Fruit fly (Drosophila melanogaster): ENCODE measurements around the gene Sugb.

Gene Sugb

DNA sequence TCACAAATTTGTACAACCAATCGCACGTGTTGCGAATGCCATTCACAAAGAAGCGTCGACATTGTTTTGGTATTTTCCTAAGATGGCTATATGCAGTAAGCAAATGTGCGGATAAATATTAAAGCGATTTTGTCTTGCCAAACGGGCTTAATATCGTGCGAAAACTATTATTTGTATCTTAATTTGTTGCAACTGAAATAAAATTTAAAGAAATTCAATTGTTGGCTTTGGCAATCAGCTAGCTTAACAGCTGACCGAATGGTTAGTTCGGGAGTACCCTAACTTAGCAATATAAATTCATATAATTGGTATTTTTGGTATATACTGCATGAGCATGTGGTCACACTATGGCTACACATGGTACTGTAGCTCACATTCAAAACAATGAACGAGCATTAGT is 35.4 kb upstream of the Sugb start, which contains the start of the genes RIOK1 and Polr3H (continued):
- TF ChIP-seq cwo (GFP tag; optimal IDR thresholded peaks at IDR 0.05) (peak; percentile 82), HmgD (GFP tag; optimal IDR thresholded peaks at IDR 0.05) (no peak), dati (GFP tag; IDR thresholded peaks at IDR 0.05) (no peak), da (GFP tag; optimal IDR thresholded peaks at IDR 0.05) (peak; percentile 11), zen2 (GFP tag; IDR thresholded peaks at IDR 0.05; ENCODE audit: partially characterized antibody) (no peak), CG6689 (GFP tag; IDR thresholded peaks at IDR 0.05) (peak; percentile 58), HLH4C (GFP tag; IDR thresholded peaks at IDR 0.05; ENCODE audit: partially characterized antibody) (no peak), CG18619 (GFP tag; optimal IDR thresholded peaks at IDR 0.05) (peak; percentile 27), trh (GFP tag; optimal IDR thresholded peaks at IDR 0.05) (peak; percentile 29), Hand (GFP tag; optimal IDR thresholded peaks at IDR 0.05) (no peak), CG10321 (GFP tag; IDR thresholded peaks at IDR 0.05) (no peak), CG10431 (GFP tag; optimal IDR thresholded peaks at IDR 0.05) (no peak), CG12769 (tag; optimal IDR thresholded peaks at IDR 0.05) (no peak), Antp (GFP tag; optimal IDR thresholded peaks at IDR 0.05) (peak; percentile 60), unc-4 (GFP tag; IDR thresholded peaks at IDR 0.05; ENCODE audit: partially characterized antibody) (no peak; the same call in 1 of the 2 replicates), slp2 (GFP tag; optimal IDR thresholded peaks at IDR 0.05) (peak; percentile 46), Bteb2 (GFP tag; optimal IDR thresholded peaks at IDR 0.05) (peak; percentile 73), CG12236 (GFP tag; optimal IDR thresholded peaks at IDR 0.05) (peak; percentile 32), ems (GFP tag; optimal IDR thresholded peaks at IDR 0.05) (peak; percentile 83), CG12299 (tag; optimal IDR thresholded peaks at IDR 0.05) (no peak), CG4282 (GFP tag; optimal IDR thresholded peaks at IDR 0.05) (peak; percentile 14), Hmx (GFP tag; optimal IDR thresholded peaks at IDR 0.05) (peak; percentile 66), bab2 (GFP tag; optimal IDR thresholded peaks at IDR 0.05) (peak; percentile 20), chm (GFP tag; IDR thresholded peaks at IDR 0.05) (no peak), NFAT (GFP tag; IDR thresholded peaks at IDR 0.05) (peak; percentile 40; the same call in 1 of the 2 replicates), CG4820 (GFP tag; optimal IDR thresholded peaks at IDR 0.05) (peak; percentile 71), Opbp (GFP tag; IDR thresholded peaks at IDR 0.05; ENCODE audit: partially characterized antibody) (no peak), ato (GFP tag; IDR thresholded peaks at IDR 0.05; ENCODE audit: partially characterized antibody) (no peak), CG7372 (GFP tag; IDR thresholded peaks at IDR 0.05) (peak; percentile 54; the same call in 1 of the 2 replicates), unpg (GFP tag; optimal IDR thresholded peaks at IDR 0.05) (no peak), prd (optimal IDR thresholded peaks at IDR 0.05) (no peak), prd (GFP tag; IDR thresholded peaks at IDR 0.05) (peak; percentile 67), CG12659 (GFP tag; optimal IDR thresholded peaks at IDR 0.05) (peak; percentile 72), CG12219 (GFP tag; optimal IDR thresholded peaks at IDR 0.05) (no peak), jigr1 (GFP tag; IDR thresholded peaks at IDR 0.05) (no peak), CG10274 (GFP tag; optimal IDR thresholded peaks at IDR 0.05) (no peak), ATbp (GFP tag; optimal IDR thresholded peaks at IDR 0.05) (no peak), Pdp1 (GFP tag; optimal IDR thresholded peaks at IDR 0.05) (peak in 1 of 2 experiments; percentile 10), CG14667 (GFP tag; IDR thresholded peaks at IDR 0.05) (no peak; the same call in 1 of the 2 replicates), Bdp1 (GFP tag; optimal IDR thresholded peaks at IDR 0.05) (peak; percentile 49), dmrt11E (tag; optimal IDR thresholded peaks at IDR 0.05) (peak; percentile 46), Deaf1 (tag; optimal IDR thresholded peaks at IDR 0.05) (no peak), CG13894 (tag; optimal IDR thresholded peaks at IDR 0.05) (no peak), Rx (GFP tag; IDR thresholded peaks at IDR 0.05) (no peak; the same call in 1 of the 2 replicates), ham (GFP tag; IDR thresholded peaks at IDR 0.05) (no peak), CG10462 (GFP tag; optimal IDR thresholded peaks at IDR 0.05) (peak; percentile 5), sug (tag; optimal IDR thresholded peaks at IDR 0.05) (no peak), CG30431 (GFP tag; optimal IDR thresholded peaks at IDR 0.05) (peak; percentile 33), sqz (GFP tag; optimal IDR thresholded peaks at IDR 0.05) (no peak), Usf (GFP tag; optimal IDR thresholded peaks at IDR 0.05) (no peak), CG9215 (GFP tag; IDR thresholded peaks at IDR 0.05) (peak; percentile 40; the same call in 1 of the 2 replicates)

Measured in whole organism, embryonic.